Worm (Caenorhabditis elegans) whole organism, midembryonic: ENCODE measurements around the gene K11H12.1.

Experiments used
- T22C8.4 ChIP-seq: fragments of 200-800 bp; sonication (Bioruptor generic); IDR thresholded peaks from 2 replicates; pipeline ENCODE4 v1.3.6; 2022; ENCODE audit warnings: missing genetic modification characterization, missing compliant biosample characterization
- cog-1 ChIP-seq: sonication (generic microtip); optimal IDR thresholded peaks from 2 replicates; lab custom pipeline; 2016; ENCODE audit warnings: missing genetic modification characterization, missing compliant biosample characterization
- flt-1 ChIP-seq: fragments of 200-800 bp; sonication (Bioruptor generic); IDR thresholded peaks from 2 replicates; pipeline ENCODE4 v1.3.6; 2022; ENCODE audit warnings: missing genetic modification characterization, missing compliant biosample characterization
- klf-2 ChIP-seq: fragments of 200-800 bp; sonication (Bioruptor generic); conservative IDR thresholded peaks from 2 replicates; pipeline ENCODE4 v1.3.6; 2022; ENCODE audit warnings: missing genetic modification reagents, missing genetic modification characterization, missing compliant biosample characterization
- med-1 ChIP-seq: sonication (generic microtip); optimal IDR thresholded peaks from 2 replicates; lab custom pipeline; 2017; ENCODE audit warnings: missing genetic modification characterization, mild to moderate bottlenecking, missing compliant biosample characterization, antibody characterized with exemption, missing genetic modification reagents; ENCODE audit not compliant: insufficient read depth
- ref-1 ChIP-seq: fragments of 200-800 bp; sonication (Bioruptor generic); conservative IDR thresholded peaks from 2 replicates; pipeline ENCODE4 v1.3.6; 2022; ENCODE audit warnings: missing genetic modification reagents, missing genetic modification characterization, missing compliant biosample characterization
- tab-1 ChIP-seq: fragments of 200-800 bp; sonication (Bioruptor generic); IDR thresholded peaks from 2 replicates; pipeline ENCODE4 v1.3.6; 2022; ENCODE audit warnings: missing genetic modification characterization, missing compliant biosample characterization
- ztf-23 ChIP-seq: fragments of 200-800 bp; sonication (Bioruptor generic); IDR thresholded peaks from 2 replicates; pipeline ENCODE4 v1.3.6; 2022; ENCODE audit warnings: missing genetic modification reagents, missing genetic modification characterization, missing compliant biosample characterization
- ztf-29 ChIP-seq: fragments of 200-800 bp; sonication (Bioruptor generic); IDR thresholded peaks from 2 replicates; pipeline ENCODE4 v1.3.6; 2022; ENCODE audit warnings: missing genetic modification reagents, missing genetic modification characterization, missing compliant biosample characterization

Gene K11H12.1

DNA sequence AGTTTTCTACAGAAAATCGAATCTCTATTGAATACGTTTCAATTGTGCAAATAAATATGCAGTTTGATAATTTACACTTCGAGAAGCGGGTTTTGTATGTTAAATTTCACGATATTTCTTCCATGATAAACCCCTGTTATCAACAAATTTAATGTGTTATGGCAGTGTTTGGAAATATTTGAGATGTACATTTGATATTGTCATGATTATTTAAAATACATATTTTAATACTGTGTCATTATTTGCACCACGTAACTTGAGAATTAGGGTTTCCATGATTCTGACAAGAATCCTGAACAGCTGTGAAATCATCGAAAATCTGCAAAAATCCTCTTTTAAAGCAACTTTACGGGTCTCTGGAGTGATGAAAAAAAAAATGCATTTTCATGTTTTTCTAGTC, 17.2 kb upstream of the K11H12.1 start, which contains the start of gene K11H12.11:
K11H12.11 (minus strand) TSS at position 101 of the 400 bp plus-strand sequence.
- no peak for TF ChIP-seq klf-2 (GFP tag; lab: Robert Waterston, UW)
- no peak for TF ChIP-seq T22C8.4 (GFP tag; lab: Robert Waterston, UW)
- no peak for TF ChIP-seq med-1 (GFP tag; lab: Kevin White, UChicago)
- TF ChIP-seq ztf-23 = no peak
- TF ChIP-seq ztf-29 = no peak
- no peak for TF ChIP-seq flt-1 (GFP tag; lab: Robert Waterston, UW)
- TF ChIP-seq cog-1 (tag; lab: Kevin White, UChicago) = no peak
- no peak for TF ChIP-seq tab-1 (GFP tag; lab: Robert Waterston, UW)
- no peak for TF ChIP-seq ref-1 (GFP tag; lab: Robert Waterston, UW)

DNA sequence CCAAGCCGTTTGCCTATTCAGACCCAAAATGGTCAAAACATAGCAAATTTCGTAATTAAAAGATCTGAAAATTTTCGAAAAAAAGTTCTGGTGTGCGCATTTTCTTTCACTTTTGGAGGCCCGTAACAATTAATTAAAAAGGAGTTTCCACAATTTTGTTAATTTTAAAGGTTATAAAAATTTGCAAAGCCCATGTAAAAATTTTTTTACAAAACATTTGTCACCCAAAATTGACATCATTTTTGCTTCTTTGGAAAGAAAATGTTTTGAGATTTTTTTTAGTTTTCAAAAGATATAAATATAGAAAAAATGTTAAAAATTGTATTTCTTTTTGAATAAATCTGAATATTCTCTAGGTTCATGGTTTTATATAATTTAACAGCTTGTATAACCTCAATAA, 13.8 kb upstream of the K11H12.1 start, which contains the start of gene K11H12.6:
K11H12.6 (plus strand) TSS at position 301 of the 400 bp plus-strand sequence.
- TF ChIP-seq ztf-23 (no peak), ref-1 (GFP tag; lab: Robert Waterston, UW) (no peak), ztf-29 (no peak), tab-1 (GFP tag; lab: Robert Waterston, UW) (no peak), flt-1 (GFP tag; lab: Robert Waterston, UW) (no peak), cog-1 (tag; lab: Kevin White, UChicago) (no peak), klf-2 (GFP tag; lab: Robert Waterston, UW) (no peak), T22C8.4 (GFP tag; lab: Robert Waterston, UW) (no peak), med-1 (GFP tag; lab: Kevin White, UChicago) (no peak)

DNA sequence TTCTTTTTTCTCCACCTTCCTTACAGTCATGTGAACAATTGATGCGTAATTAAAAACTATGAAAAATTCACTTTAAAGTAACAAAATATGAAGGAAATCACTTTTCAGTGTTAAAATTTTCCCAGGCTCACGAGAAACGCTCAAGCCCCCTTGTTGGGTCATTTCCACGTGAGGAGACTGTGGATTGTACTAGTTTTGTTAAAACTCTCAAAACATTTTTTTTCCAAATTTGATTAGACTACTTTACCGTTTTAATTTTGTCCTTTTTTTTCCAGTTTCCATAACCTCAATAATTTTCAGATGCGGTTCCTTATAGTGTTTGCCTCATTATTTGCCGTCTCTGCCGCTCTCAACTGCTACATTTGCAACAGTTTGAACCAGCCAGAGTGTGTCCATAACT, 12.0 kb upstream of the K11H12.1 start, which contains the start of gene K11H12.7:
K11H12.7 (plus strand) TSS at position 301 of the 400 bp plus-strand sequence.
- no peak for TF ChIP-seq flt-1 (GFP tag; lab: Robert Waterston, UW)
- TF ChIP-seq cog-1 (tag; lab: Kevin White, UChicago) = no peak
- no peak for TF ChIP-seq ref-1 (GFP tag; lab: Robert Waterston, UW)
- no peak for TF ChIP-seq ztf-29
- no peak for TF ChIP-seq tab-1 (GFP tag; lab: Robert Waterston, UW)
- no peak for TF ChIP-seq T22C8.4 (GFP tag; lab: Robert Waterston, UW)
- no peak for TF ChIP-seq klf-2 (GFP tag; lab: Robert Waterston, UW)
- TF ChIP-seq med-1 (GFP tag; lab: Kevin White, UChicago) = no peak
- no peak for TF ChIP-seq ztf-23

DNA sequence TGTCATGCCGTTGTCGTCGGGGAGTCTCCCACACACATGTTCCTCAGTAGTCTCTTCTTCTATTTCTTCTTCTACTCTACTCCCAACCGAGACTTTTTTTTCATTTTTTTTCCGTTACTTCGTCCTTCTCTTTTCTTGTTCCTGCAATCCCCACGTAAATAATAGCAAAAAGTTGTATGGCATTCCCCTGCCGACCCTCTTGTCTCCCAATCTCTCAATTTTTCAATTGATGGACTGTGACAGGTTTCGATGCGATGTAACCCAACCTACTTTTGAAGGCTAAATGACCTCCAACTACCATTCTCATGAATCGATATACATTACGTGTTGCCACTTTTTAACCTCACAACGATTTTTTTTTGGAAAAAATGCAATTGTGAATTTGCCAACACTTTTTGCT, 10.9 kb upstream of the K11H12.1 start:
- TF ChIP-seq T22C8.4 (GFP tag; lab: Robert Waterston, UW) (no peak), cog-1 (tag; lab: Kevin White, UChicago) (no peak), ztf-29 (no peak), klf-2 (GFP tag; lab: Robert Waterston, UW) (no peak)

DNA sequence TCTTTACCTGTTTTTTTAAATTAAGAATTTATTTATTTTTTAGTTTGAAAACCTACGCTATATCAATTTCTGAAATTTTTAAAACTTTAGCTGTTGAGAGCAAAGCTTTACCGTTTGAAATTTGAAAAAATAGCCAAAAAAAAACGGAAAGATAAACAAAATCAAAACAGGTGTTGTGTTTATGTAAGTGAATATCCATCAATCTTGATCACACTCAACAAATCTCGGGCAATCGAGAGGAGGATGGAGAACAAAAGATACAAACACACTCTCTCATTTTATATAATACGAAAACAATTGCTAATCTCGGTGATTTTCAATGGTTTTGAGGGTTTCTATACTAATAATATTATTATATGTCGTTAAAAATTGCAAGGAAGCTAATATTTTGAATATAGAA, 8.4 kb upstream of the K11H12.1 start:
- no peak for TF ChIP-seq med-1 (GFP tag; lab: Kevin White, UChicago)
- TF ChIP-seq cog-1 (tag; lab: Kevin White, UChicago) = no peak
- TF ChIP-seq T22C8.4 (GFP tag; lab: Robert Waterston, UW) = no peak
- no peak for TF ChIP-seq ref-1 (GFP tag; lab: Robert Waterston, UW)
- no peak for TF ChIP-seq flt-1 (GFP tag; lab: Robert Waterston, UW)
- TF ChIP-seq tab-1 (GFP tag; lab: Robert Waterston, UW) = no peak
- no peak for TF ChIP-seq ztf-29
- TF ChIP-seq ztf-23 = no peak
- no peak for TF ChIP-seq klf-2 (GFP tag; lab: Robert Waterston, UW)

DNA sequence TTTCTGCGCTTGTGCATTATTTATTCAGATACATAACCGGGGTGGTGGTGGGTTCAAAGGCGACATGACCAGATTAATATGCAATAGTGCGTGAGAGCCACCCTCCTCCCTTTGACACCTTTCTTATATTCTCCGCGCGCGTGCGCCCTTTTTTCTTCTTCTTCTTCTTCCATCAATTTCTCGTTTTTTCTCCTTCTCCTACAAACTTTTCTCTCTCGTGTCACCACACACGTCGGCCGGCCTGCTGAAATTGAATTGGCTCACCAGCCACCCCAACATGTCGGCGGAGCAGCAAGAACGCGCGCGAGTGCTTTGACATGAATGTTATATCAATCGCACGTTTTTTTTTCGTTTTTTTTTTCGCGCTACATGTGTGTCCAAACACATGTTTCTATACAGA, 6.4 kb upstream of the K11H12.1 start:
- TF ChIP-seq ref-1 (GFP tag; lab: Robert Waterston, UW) = no peak
- no peak for TF ChIP-seq flt-1 (GFP tag; lab: Robert Waterston, UW)

DNA sequence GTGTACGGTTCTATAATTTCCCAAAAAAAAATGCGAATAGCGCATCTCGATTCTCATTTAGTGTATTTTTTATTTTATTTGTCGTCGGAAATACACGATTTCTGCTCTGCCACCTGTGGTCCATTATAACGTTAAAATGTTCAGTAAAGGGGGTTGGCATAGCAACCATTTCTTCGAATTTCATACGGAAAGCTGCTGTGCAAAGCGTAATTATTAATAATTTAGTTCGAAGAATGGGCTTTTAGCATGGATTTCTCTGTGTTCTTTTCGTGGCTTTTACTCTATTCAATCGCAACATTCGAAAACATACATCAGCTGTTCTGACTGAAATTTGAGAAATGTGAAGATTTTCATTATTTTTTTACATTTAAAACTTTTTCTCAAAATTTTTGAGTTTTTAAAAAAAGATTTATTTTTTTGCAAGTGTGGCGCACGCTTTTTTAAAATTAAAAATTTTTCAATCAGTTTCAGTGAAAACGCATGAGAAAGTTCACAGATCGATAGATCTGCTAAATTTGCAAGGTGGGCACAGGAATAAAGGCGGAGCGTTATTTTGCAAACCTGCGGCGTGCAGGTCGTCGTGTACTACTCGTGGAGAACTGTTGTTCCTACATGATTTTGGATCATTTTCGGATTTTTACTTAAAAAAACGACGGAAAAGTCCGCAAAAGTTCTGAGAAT, 5.4 kb upstream of the K11H12.1 start:
- TF ChIP-seq ref-1 (GFP tag; lab: Robert Waterston, UW) (no peak), ztf-29 (no peak), klf-2 (GFP tag; lab: Robert Waterston, UW) (no peak), ztf-23 (no peak), cog-1 (tag; lab: Kevin White, UChicago) (no peak), T22C8.4 (GFP tag; lab: Robert Waterston, UW) (no peak), med-1 (GFP tag; lab: Kevin White, UChicago) (no peak), tab-1 (GFP tag; lab: Robert Waterston, UW) (no peak), flt-1 (GFP tag; lab: Robert Waterston, UW) (no peak)

DNA sequence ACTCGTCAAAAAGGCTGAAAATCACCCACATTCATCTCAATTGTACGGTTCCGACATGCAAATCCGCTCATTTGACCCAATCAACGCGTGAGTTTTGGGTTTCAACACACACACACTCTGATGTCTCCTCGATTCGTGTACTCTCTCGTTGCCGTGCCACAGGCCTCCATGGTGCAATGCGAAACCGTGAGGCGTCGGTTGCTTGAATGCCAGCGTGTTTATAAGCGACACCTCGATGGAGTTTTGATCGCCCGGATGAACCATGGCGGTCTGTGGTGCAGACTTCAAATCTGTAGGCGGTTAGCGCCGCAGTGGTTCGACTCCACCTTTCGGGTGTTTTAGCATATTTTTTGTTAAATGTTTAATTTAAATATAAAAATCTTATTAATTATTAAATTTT, 4.7 kb upstream of the K11H12.1 start:
- TF ChIP-seq flt-1 (GFP tag; lab: Robert Waterston, UW) (no peak), ref-1 (GFP tag; lab: Robert Waterston, UW) (no peak), ztf-23 (no peak), klf-2 (GFP tag; lab: Robert Waterston, UW) (no peak), ztf-29 (no peak), T22C8.4 (GFP tag; lab: Robert Waterston, UW) (no peak), cog-1 (tag; lab: Kevin White, UChicago) (no peak)

DNA sequence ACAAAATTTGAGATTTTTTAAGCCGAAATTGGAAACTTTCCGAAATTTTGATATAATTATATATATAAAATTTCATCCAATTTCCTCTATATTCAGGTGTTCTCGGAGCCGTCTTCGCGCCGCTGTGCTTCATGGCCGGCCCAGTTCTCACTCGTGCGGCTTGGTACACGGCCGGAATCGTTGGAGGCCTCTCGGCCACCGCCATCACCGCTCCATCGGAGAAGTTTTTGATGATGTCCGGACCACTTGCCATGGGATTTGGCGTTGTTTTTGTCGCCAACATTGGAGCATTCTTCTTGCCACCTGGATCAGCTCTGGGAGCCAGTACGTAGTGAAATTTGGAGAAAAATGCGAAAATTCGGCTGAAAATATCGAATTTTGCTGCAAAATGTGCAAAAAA, 3.8 kb upstream of the K11H12.1 start:
- no peak for TF ChIP-seq T22C8.4 (GFP tag; lab: Robert Waterston, UW)
- TF ChIP-seq ztf-29 = no peak
- no peak for TF ChIP-seq med-1 (GFP tag; lab: Kevin White, UChicago)
- TF ChIP-seq ref-1 (GFP tag; lab: Robert Waterston, UW) = no peak
- no peak for TF ChIP-seq tab-1 (GFP tag; lab: Robert Waterston, UW)
- TF ChIP-seq klf-2 (GFP tag; lab: Robert Waterston, UW) = no peak
- no peak for TF ChIP-seq ztf-23
- TF ChIP-seq flt-1 (GFP tag; lab: Robert Waterston, UW) = no peak
- TF ChIP-seq cog-1 (tag; lab: Kevin White, UChicago) = no peak
